Fruit fly (Drosophila melanogaster) whole organism, pupa: ENCODE results near the gene Ubx.

ENCODE experiments used
- CG10348 ChIP-seq: fragments of 200-800 bp; sonication (Bioruptor generic); IDR thresholded peaks from 2 replicates; pipeline ENCODE4 v1.3.6; 2022; ENCODE audit warnings: missing biosample characterization, missing genetic modification characterization
- CG12605 ChIP-seq: fragments of 200-800 bp; sonication (Bioruptor generic); IDR thresholded peaks from 2 replicates; pipeline ENCODE4 v1.3.6; 2022; ENCODE audit warnings: missing biosample characterization, missing genetic modification characterization
- CG32121 ChIP-seq: fragments of 200-800 bp; sonication (Bioruptor generic); IDR thresholded peaks from 2 replicates; pipeline ENCODE4 v1.3.6; 2022; ENCODE audit warnings: missing biosample characterization, missing genetic modification characterization
- CG9948 ChIP-seq: fragments of 200-800 bp; sonication (Bioruptor generic); optimal IDR thresholded peaks from 2 replicates; lab custom pipeline; 2018; ENCODE audit warnings: missing biosample characterization, mild to moderate bottlenecking, missing genetic modification characterization, moderate library complexity
- gl ChIP-seq: fragments of 200-800 bp; sonication (Bioruptor generic); optimal IDR thresholded peaks from 2 replicates; lab custom pipeline; 2018; ENCODE audit warnings: missing biosample characterization, mild to moderate bottlenecking, missing genetic modification characterization

DNA sequence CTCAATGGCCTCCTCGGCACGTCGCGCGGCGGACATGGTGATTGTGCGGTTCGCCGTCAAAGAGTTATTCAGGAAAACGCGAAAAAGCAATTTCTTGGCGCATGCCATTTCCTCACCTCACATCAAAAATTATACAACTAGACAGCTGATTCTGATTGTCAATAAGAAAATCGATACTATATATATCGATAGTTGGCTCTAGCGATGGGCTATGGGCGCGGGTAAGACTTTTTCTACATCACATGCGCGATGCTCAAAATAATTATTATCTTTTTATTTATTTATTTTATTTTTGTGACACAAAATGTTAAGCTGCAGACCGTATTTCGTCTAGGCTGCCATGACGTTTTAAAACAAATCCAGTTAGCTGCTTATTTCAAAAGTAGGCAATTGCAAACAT lies 120.0 kb downstream of the Ubx start, which contains the start of gene CG10340:
- TF ChIP-seq gl (tag; lab: Kevin White, UChicago) (no peak), CG9948 (no peak), CG32121 (GFP tag; lab: Robert Waterston, UW) (no peak), CG10348 (GFP tag; lab: Robert Waterston, UW) (no peak), CG12605 (GFP tag; lab: Robert Waterston, UW) (no peak)
